Worm (Caenorhabditis elegans) whole organism, L3 larva: ENCODE data around the gene Y39B6A.41.

ENCODE experiments used
- R02D3.7 ChIP-seq: fragments of 150-350 bp; optimal IDR thresholded peaks from 2 replicates; lab custom pipeline; 2014; ENCODE audit warnings: missing biosample characterization, missing genetic modification characterization
- ZK546.5 ChIP-seq: sonication (generic microtip); optimal IDR thresholded peaks from 2 replicates; lab custom pipeline; 2017; ENCODE audit warnings: missing biosample characterization, missing genetic modification characterization
- aly-2 ChIP-seq: fragments of 150-350 bp; optimal IDR thresholded peaks from 2 replicates; lab custom pipeline; 2014; ENCODE audit warnings: missing biosample characterization, missing genetic modification characterization
- ama-1 ChIP-seq: fragments of 150-350 bp; optimal IDR thresholded peaks from 2 replicates; lab custom pipeline; 2018
- ceh-16 ChIP-seq: sonication (generic microtip); optimal IDR thresholded peaks from 2 replicates; lab custom pipeline; 2017; ENCODE audit warnings: missing biosample characterization, missing genetic modification characterization
- ceh-28 ChIP-seq: fragments of 150-350 bp; optimal IDR thresholded peaks from 2 replicates; lab custom pipeline; 2014; ENCODE audit warnings: missing biosample characterization, missing genetic modification reagents, missing genetic modification characterization
- ceh-82 ChIP-seq: fragments of 150-350 bp; optimal IDR thresholded peaks from 2 replicates; lab custom pipeline; 2014; ENCODE audit warnings: missing biosample characterization, missing genetic modification characterization
- egl-5 ChIP-seq: fragments of 150-350 bp; optimal IDR thresholded peaks from 2 replicates; lab custom pipeline; 2017; ENCODE audit warnings: missing biosample characterization, missing genetic modification reagents, missing genetic modification characterization, inconsistent platforms
- elt-1 ChIP-seq: fragments of 150-350 bp; optimal IDR thresholded peaks from 2 replicates; lab custom pipeline; 2014; ENCODE audit warnings: missing biosample characterization, missing genetic modification characterization
- elt-2 ChIP-seq: sonication (generic microtip); optimal IDR thresholded peaks from 2 replicates; lab custom pipeline; 2016; ENCODE audit warnings: missing genetic modification reagents, mild to moderate bottlenecking, missing genetic modification characterization, missing compliant biosample characterization
- eor-1 ChIP-seq, 2 experiments: fragments of 150-350 bp; optimal IDR thresholded peaks; 2 replicates each; lab custom pipeline; 2014 to 2018; ENCODE audit warnings: missing biosample characterization in 2 of 2, missing genetic modification characterization in 2 of 2
- fkh-10 ChIP-seq: sonication (generic microtip); optimal IDR thresholded peaks from 2 replicates; lab custom pipeline; 2017; ENCODE audit warnings: missing biosample characterization, missing genetic modification reagents, missing genetic modification characterization
- fos-1 ChIP-seq: fragments of 150-350 bp; optimal IDR thresholded peaks from 2 replicates; lab custom pipeline; 2014; ENCODE audit warnings: missing biosample characterization, missing genetic modification characterization
- hmg-11 ChIP-seq: sonication (generic microtip); optimal IDR thresholded peaks from 2 replicates; lab custom pipeline; 2016; ENCODE audit warnings: missing genetic modification characterization, missing compliant biosample characterization
- jun-1 ChIP-seq: fragments of 150-350 bp; optimal IDR thresholded peaks from 2 replicates; lab custom pipeline; 2014; ENCODE audit warnings: missing biosample characterization, missing genetic modification reagents, missing genetic modification characterization
- lin-15B ChIP-seq: fragments of 150-350 bp; optimal IDR thresholded peaks from 2 replicates; lab custom pipeline; 2014; ENCODE audit warnings: missing biosample characterization, missing genetic modification characterization
- lin-39 ChIP-seq: fragments of 150-350 bp; optimal IDR thresholded peaks from 2 replicates; lab custom pipeline; 2018; ENCODE audit warnings: missing biosample characterization, missing genetic modification reagents, missing genetic modification characterization
- mdl-1 ChIP-seq: fragments of 150-350 bp; optimal IDR thresholded peaks from 2 replicates; lab custom pipeline; 2014; ENCODE audit warnings: missing biosample characterization, missing genetic modification characterization
- nfya-1 ChIP-seq: sonication (generic microtip); optimal IDR thresholded peaks from 2 replicates; lab custom pipeline; 2017; ENCODE audit warnings: missing genetic modification characterization, mild to moderate bottlenecking, missing compliant biosample characterization, antibody characterized with exemption, moderate library complexity; ENCODE audit not compliant: insufficient read depth
- nhr-12 ChIP-seq: fragments of 150-350 bp; optimal IDR thresholded peaks from 2 replicates; lab custom pipeline; 2014; ENCODE audit warnings: missing biosample characterization, missing genetic modification characterization
- nhr-23 ChIP-seq: fragments of 150-350 bp; optimal IDR thresholded peaks from 2 replicates; lab custom pipeline; 2014; ENCODE audit warnings: missing biosample characterization, missing genetic modification reagents, missing genetic modification characterization
- nhr-25 ChIP-seq: sonication (generic microtip); optimal IDR thresholded peaks from 2 replicates; lab custom pipeline; 2017; ENCODE audit warnings: missing biosample characterization, missing genetic modification characterization
- nhr-28 ChIP-seq: fragments of 150-350 bp; optimal IDR thresholded peaks from 2 replicates; lab custom pipeline; 2014; ENCODE audit warnings: missing biosample characterization, missing genetic modification characterization
- nhr-43 ChIP-seq: sonication (generic microtip); optimal IDR thresholded peaks from 2 replicates; lab custom pipeline; 2016; ENCODE audit warnings: mild to moderate bottlenecking, missing genetic modification characterization, missing compliant biosample characterization; ENCODE audit not compliant: poor library complexity, severe bottlenecking
- nhr-67 ChIP-seq: fragments of 150-350 bp; optimal IDR thresholded peaks from 2 replicates; lab custom pipeline; 2014; ENCODE audit warnings: missing biosample characterization, missing genetic modification characterization
- nhr-76 ChIP-seq: fragments of 150-350 bp; sonication (generic microtip); optimal IDR thresholded peaks from 5 replicates; lab custom pipeline; 2014; ENCODE audit warnings: missing biosample characterization, missing genetic modification characterization
- nhr-77 ChIP-seq: fragments of 150-350 bp; optimal IDR thresholded peaks from 2 replicates; lab custom pipeline; 2014; ENCODE audit warnings: missing biosample characterization, missing genetic modification characterization
- pha-4 ChIP-seq: fragments of 150-350 bp; optimal IDR thresholded peaks from 2 replicates; lab custom pipeline; 2014; ENCODE audit warnings: missing biosample characterization, missing genetic modification reagents, missing genetic modification characterization
- pqm-1 ChIP-seq: fragments of 150-350 bp; optimal IDR thresholded peaks from 2 replicates; lab custom pipeline; 2017; ENCODE audit warnings: missing biosample characterization, missing genetic modification characterization, inconsistent platforms
- sea-2 ChIP-seq: fragments of 150-350 bp; sonication (generic microtip); optimal IDR thresholded peaks from 4 replicates; lab custom pipeline; 2014; ENCODE audit warnings: missing biosample characterization, missing genetic modification reagents, missing genetic modification characterization
- skn-1 ChIP-seq: fragments of 150-350 bp; optimal IDR thresholded peaks from 2 replicates; lab custom pipeline; 2014; ENCODE audit warnings: missing biosample characterization, missing genetic modification characterization
- snpc-4 ChIP-seq: fragments of 150-350 bp; optimal IDR thresholded peaks from 2 replicates; lab custom pipeline; 2014; ENCODE audit warnings: missing biosample characterization, missing genetic modification characterization
- tbx-2 ChIP-seq: sonication (generic microtip); optimal IDR thresholded peaks from 2 replicates; lab custom pipeline; 2016; ENCODE audit warnings: mild to moderate bottlenecking, missing genetic modification characterization, missing compliant biosample characterization
- unc-62 ChIP-seq: fragments of 150-350 bp; sonication (generic microtip); optimal IDR thresholded peaks from 4 replicates; lab custom pipeline; 2014; ENCODE audit warnings: missing biosample characterization, missing genetic modification reagents, missing genetic modification characterization
- zag-1 ChIP-seq: fragments of 150-350 bp; optimal IDR thresholded peaks from 2 replicates; lab custom pipeline; 2014; ENCODE audit warnings: missing biosample characterization, missing genetic modification characterization
- ztf-11 ChIP-seq: fragments of 150-350 bp; optimal IDR thresholded peaks from 2 replicates; lab custom pipeline; 2014; ENCODE audit warnings: missing biosample characterization, missing genetic modification characterization

Gene Y39B6A.41

DNA sequence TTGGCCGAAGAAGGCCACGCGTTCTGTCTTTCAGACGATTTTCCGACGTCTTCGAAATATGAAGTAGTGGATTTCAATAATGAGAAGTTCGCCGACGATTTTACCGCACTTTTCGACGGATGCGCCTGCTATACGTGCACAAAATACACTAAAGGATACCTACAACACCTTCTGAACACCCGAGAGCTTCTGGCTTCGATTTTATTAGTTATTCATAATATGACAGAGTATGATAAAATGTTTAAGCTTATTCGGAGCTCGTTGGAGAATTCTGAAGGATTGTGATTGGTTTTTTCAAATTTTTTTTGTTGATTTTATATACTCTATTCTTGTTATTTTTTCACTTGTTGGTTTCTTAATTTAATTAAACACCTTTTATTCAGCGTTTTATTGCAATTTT is 22.8 kb upstream of the Y39B6A.41 start:
- TF ChIP-seq hmg-11 (tag; lab: Kevin White, UChicago) (no peak), elt-2 (tag; lab: Kevin White, UChicago) (no peak), eor-1 (tag; optimal IDR thresholded peaks at IDR 0.05; lab: Kevin White, UChicago) (no peak), ama-1 (lab: Kevin White, UChicago) (no peak), nhr-12 (tag; lab: Kevin White, UChicago) (no peak), nhr-25 (tag; lab: Kevin White, UChicago) (no peak), nhr-23 (tag; lab: Kevin White, UChicago) (no peak), ztf-11 (tag; lab: Kevin White, UChicago) (no peak), snpc-4 (tag; lab: Kevin White, UChicago) (no peak), aly-2 (tag; lab: Kevin White, UChicago) (no peak), ceh-16 (tag; lab: Kevin White, UChicago) (no peak), nhr-43 (no peak), skn-1 (tag; lab: Kevin White, UChicago) (no peak), R02D3.7 (no peak), pha-4 (tag; lab: Kevin White, UChicago) (no peak), nhr-28 (tag; lab: Kevin White, UChicago) (no peak), fos-1 (tag; lab: Kevin White, UChicago) (no peak), lin-15B (tag; lab: Kevin White, UChicago) (no peak)

DNA sequence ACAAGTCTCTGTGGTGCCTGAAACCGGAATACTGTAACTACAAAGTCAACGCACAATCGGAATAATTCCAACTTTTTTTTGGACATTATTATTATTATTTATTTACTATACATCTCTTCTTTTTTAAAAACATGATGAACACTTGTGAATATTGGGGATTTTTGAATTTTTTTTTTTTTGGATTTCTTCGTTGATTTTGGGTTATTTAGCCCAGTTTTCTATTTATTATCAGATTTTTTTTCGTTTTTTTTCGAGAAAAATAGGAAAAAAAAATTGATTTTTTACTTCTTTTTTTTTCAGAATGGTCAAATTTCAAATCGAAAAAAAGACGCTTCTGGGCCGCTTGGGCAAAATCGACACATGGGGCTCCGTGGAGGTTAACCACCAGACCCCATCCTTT is 20.3 kb upstream of the Y39B6A.41 start, which contains the start of gene tgt-2:
Gene tgt-2, plus strand, starts transcription at position 301 of the 400 bp plus-strand sequence.
- TF ChIP-seq snpc-4 (tag; lab: Kevin White, UChicago) (no peak), fkh-10 (no peak), ZK546.5 (tag; lab: Kevin White, UChicago) (no peak), pqm-1 (tag; lab: Kevin White, UChicago) (no peak), elt-2 (tag; lab: Kevin White, UChicago) (no peak), zag-1 (no peak), aly-2 (tag; lab: Kevin White, UChicago) (no peak), nhr-23 (tag; lab: Kevin White, UChicago) (no peak), nhr-76 (tag; lab: Kevin White, UChicago) (no peak), eor-1 (tag; optimal IDR thresholded peaks at IDR 0.05; lab: Kevin White, UChicago) (no peak)

DNA sequence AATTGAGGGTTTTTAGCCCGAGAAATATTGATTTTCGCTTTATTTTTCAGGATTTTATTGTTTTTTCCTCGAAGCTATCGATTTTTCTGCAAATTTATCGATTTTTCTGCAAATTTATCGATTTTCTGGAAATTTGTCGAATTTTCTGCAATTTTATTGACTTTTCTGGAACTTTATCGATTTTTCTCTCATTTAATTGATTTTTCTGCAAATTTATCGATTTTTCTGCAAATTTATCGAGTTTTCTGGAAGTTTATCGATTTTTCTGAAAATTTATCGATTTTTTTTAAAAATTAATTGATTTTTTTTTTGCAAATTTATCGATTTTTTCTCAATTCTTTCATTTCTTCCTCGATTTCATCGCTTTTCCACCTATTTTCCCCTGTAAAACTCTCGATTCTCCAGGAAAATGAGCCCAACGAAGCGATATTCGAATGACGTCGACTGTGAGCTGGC is 15.8 kb upstream of the Y39B6A.41 start, which contains the start of gene gtf-2F2:
Gene gtf-2F2, plus strand, starts transcription at position 406 of the 456 bp plus-strand sequence.
- TF ChIP-seq ceh-28 (peak; percentile 94), fos-1 (tag; lab: Kevin White, UChicago) (no peak)

DNA sequence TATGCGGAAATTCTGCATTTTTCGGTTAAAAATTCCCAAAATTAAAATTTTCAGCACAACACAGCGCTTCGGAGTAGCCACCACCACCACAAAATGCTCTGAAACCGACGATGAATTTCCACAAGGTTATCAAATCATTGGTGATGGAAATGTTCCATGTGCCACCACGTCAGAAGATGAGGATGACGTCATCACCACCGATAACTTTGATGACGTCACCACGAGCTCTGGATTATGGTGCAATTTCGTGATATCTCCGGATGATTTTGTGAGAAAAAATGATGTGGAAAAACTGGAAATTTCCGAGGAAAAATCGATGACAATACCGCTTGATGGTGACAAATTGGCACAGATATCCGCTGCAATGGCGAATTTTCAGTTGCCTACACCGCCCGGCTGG is 15.2 kb upstream of the Y39B6A.41 start:
- no peak for TF ChIP-seq zag-1

DNA sequence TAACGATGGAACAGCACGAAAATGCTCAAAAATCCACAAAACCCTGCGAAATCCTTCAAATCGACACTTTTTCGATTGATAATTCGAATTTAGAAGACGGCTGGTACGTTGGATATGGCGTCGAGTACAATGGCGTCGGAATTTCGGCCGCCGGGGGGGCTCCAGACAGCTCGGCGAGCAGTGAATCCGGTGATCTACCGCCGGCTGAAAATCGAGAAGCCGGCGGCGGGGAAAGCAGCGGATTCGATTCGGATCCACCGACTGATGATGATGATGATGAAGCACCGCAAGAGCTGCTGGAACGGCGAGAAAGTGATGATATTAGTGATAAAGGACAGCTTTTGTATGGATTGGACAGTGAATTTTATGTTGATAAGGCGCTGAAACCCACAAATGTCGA is 13.2 kb upstream of the Y39B6A.41 start:
- no peak for TF ChIP-seq unc-62 (GFP tag; lab: Kevin White, UChicago)
- no peak for TF ChIP-seq jun-1
- TF ChIP-seq egl-5 (tag; lab: Kevin White, UChicago) = no peak

DNA sequence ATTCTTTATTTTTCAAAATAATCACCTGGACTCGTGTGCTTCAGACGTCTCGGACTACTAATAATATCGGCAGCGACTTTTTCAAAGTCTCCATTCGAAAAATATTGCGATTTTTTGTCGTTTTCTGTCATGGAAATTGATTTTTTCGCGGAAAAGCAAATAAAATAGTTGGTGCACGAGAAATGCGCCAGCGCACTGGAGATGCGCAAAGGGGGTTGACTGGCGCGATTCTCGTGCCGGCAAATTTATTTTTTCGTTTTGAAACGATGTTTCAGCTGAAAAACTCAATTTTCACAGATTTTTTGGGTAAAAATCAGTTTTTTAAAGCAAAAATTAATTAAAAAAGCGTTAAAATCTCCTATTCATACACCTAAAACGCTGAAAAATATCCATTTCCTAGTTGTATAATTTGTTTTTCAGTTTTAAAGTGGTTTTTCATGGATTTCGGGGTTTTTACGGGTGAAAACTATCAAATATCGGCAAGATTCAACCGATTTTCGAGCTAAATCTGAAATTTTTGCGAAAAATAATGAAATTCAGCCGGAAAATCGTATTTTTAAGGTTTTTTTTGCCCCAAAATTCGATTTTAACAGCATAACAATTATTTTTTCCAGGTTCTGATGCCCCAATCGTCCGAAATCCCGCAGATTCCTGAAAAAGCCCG is 12.6 kb upstream of the Y39B6A.41 start, which contains the start of the genes reps-1 and Y39B6A.37:
Gene reps-1, minus strand, starts transcription at position 263 of the 664 bp plus-strand sequence.
Gene Y39B6A.37, plus strand, starts transcription at position 614 of the 664 bp plus-strand sequence.
- TF ChIP-seq hmg-11 (tag; lab: Kevin White, UChicago) (peak; percentile 61), fkh-10 (peak; percentile 2), ceh-82 (tag; lab: Kevin White, UChicago) (no peak), R02D3.7 (peak; percentile 51), nhr-77 (tag; lab: Kevin White, UChicago) (no peak), mdl-1 (tag; lab: Kevin White, UChicago) (no peak), elt-2 (tag; lab: Kevin White, UChicago) (peak; percentile 33), nhr-28 (tag; lab: Kevin White, UChicago) (no peak), fos-1 (tag; lab: Kevin White, UChicago) (no peak), aly-2 (tag; lab: Kevin White, UChicago) (no peak), elt-1 (tag; lab: Kevin White, UChicago) (no peak), ceh-16 (tag; lab: Kevin White, UChicago) (no peak), jun-1 (peak; percentile 10), tbx-2 (tag; lab: Kevin White, UChicago) (peak; percentile 35), nhr-67 (tag; lab: Kevin White, UChicago) (no peak), nhr-25 (tag; lab: Kevin White, UChicago) (peak; percentile 54), ZK546.5 (tag; lab: Kevin White, UChicago) (no peak), lin-39 (tag; lab: Kevin White, UChicago) (peak; percentile 49), ama-1 (lab: Kevin White, UChicago) (no peak), nhr-43 (peak; percentile 38), nhr-23 (tag; lab: Kevin White, UChicago) (peak; percentile 63), skn-1 (tag; lab: Kevin White, UChicago) (no peak), sea-2 (GFP tag; lab: Kevin White, UChicago) (no peak), pha-4 (tag; lab: Kevin White, UChicago) (peak; percentile 74), lin-15B (tag; lab: Kevin White, UChicago) (peak; percentile 61), pqm-1 (tag; lab: Kevin White, UChicago) (no peak), nfya-1 (tag; lab: Kevin White, UChicago) (peak; percentile 58), egl-5 (tag; lab: Kevin White, UChicago) (peak; percentile 28), ztf-11 (tag; lab: Kevin White, UChicago) (no peak), ceh-28 (peak; percentile 54)
- TF ChIP-seq, all 47 proteins: peak for 15
